Worm (Caenorhabditis elegans): Measurements from ENCODE around the gene C02B4.3.

ce11 chrX:12632657-12633056 lies 27.0 kb downstream of the C02B4.3 start:
- TF ChIP-seq T23F11.4 (GFP tag; optimal IDR thresholded peaks at IDR 0.05) (no peak), fkh-10 (GFP tag; optimal IDR thresholded peaks at IDR 0.05) (no peak), ceh-31 (tag; optimal IDR thresholded peaks at IDR 0.05) (no peak), ceh-18 (tag; optimal IDR thresholded peaks at IDR 0.05) (no peak), ahr-1 (tag; optimal IDR thresholded peaks at IDR 0.05) (no peak), ama-1 (optimal IDR thresholded peaks at IDR 0.05) (no peak), ceh-48 (tag; optimal IDR thresholded peaks at IDR 0.05) (no peak), elt-2 (tag; optimal IDR thresholded peaks at IDR 0.05) (no peak), F13H6.1 (tag; optimal IDR thresholded peaks at IDR 0.05) (no peak), ceh-45 (GFP tag; IDR thresholded peaks at IDR 0.05) (no peak), tbx-2 (tag; optimal IDR thresholded peaks at IDR 0.05) (no peak), ets-4 (tag; optimal IDR thresholded peaks at IDR 0.05) (no peak)

Data from whole organism, late embryonic.